Fruit fly (Drosophila melanogaster) Kc167 (cell line): Measurements from ENCODE around the gene wit.

Experiments
- h ChIP-seq: fragments of >200 bp; optimal IDR thresholded peaks from 3 replicates; lab custom pipeline; 2018; ENCODE audit warnings: missing external identifiers
- psq ChIP-seq: fragments of >200 bp; optimal IDR thresholded peaks from 2 replicates; lab custom pipeline; 2017; ENCODE audit warnings: missing external identifiers
- ttk ChIP-seq: sonication (Bioruptor generic); optimal IDR thresholded peaks from 2 replicates; lab custom pipeline; 2017; ENCODE audit warnings: missing external identifiers

dm6 chr3L:4116490-4117367 is 45.2 kb upstream of the wit start:
- TF ChIP-seq psq (lab: Kevin White, UChicago) = no peak
- TF ChIP-seq h (lab: Kevin White, UChicago) = no peak
- no peak for TF ChIP-seq ttk (lab: Kevin White, UChicago)
